Fruit fly (Drosophila melanogaster) whole organism, embryonic: ENCODE results near the gene da.

Experiments used
- ATbp ChIP-seq: fragments of 200-800 bp; sonication (Bioruptor generic); optimal IDR thresholded peaks from 2 replicates; lab custom pipeline; 2017; ENCODE audit warnings: missing biosample characterization, mild to moderate bottlenecking, missing genetic modification characterization, missing genetic modification reagents
- Antp ChIP-seq: fragments of 200-800 bp; sonication (Bioruptor generic); optimal IDR thresholded peaks from 3 replicates; lab custom pipeline; 2016; ENCODE audit warnings: missing biosample characterization, missing genetic modification characterization
- Atf3 ChIP-seq: fragments of 200-800 bp; sonication (Bioruptor generic); optimal IDR thresholded peaks from 3 replicates; lab custom pipeline; 2016; ENCODE audit warnings: missing biosample characterization, missing genetic modification characterization
- Bdp1 ChIP-seq: fragments of 200-800 bp; sonication (Bioruptor generic); optimal IDR thresholded peaks from 3 replicates; lab custom pipeline; 2016; ENCODE audit warnings: missing biosample characterization, missing genetic modification characterization
- CG10431 ChIP-seq: fragments of 200-800 bp; sonication (Bioruptor generic); optimal IDR thresholded peaks from 3 replicates; lab custom pipeline; 2018; ENCODE audit warnings: missing biosample characterization, mild to moderate bottlenecking, missing genetic modification characterization
- CG10543 ChIP-seq: fragments of 200-800 bp; sonication (Bioruptor generic); optimal IDR thresholded peaks from 3 replicates; lab custom pipeline; 2017; ENCODE audit warnings: missing biosample characterization, mild to moderate bottlenecking, missing genetic modification characterization, moderate library complexity
- CG10959 ChIP-seq: fragments of 200-800 bp; sonication (Bioruptor generic); IDR thresholded peaks from 2 replicates; pipeline ENCODE4 v1.3.6; 2022; ENCODE audit warnings: missing biosample characterization, missing genetic modification characterization
- CG11398 ChIP-seq: fragments of 200-800 bp; sonication (Bioruptor generic); optimal IDR thresholded peaks from 2 replicates; lab custom pipeline; 2016; ENCODE audit warnings: missing biosample characterization, missing genetic modification characterization
- CG12744 ChIP-seq: fragments of 200-800 bp; sonication (Bioruptor generic); optimal IDR thresholded peaks from 2 replicates; lab custom pipeline; 2016; ENCODE audit warnings: missing biosample characterization, missing genetic modification characterization
- CG14667 ChIP-seq: fragments of 200-800 bp; sonication (Bioruptor generic); IDR thresholded peaks from 2 replicates; pipeline ENCODE4 v1.3.6; 2022; ENCODE audit warnings: missing biosample characterization, missing genetic modification characterization
- CG15073 ChIP-seq: fragments of 200-800 bp; sonication (Bioruptor generic); optimal IDR thresholded peaks from 2 replicates; lab custom pipeline; 2016; ENCODE audit warnings: missing biosample characterization, missing genetic modification characterization
- CG17328 ChIP-seq: fragments of 200-800 bp; sonication (Bioruptor generic); IDR thresholded peaks from 2 replicates; pipeline ENCODE4 v1.3.6; 2022; ENCODE audit warnings: missing biosample characterization, missing genetic modification characterization
- CG17802 ChIP-seq: fragments of 200-800 bp; sonication (Bioruptor generic); optimal IDR thresholded peaks from 2 replicates; lab custom pipeline; 2018; ENCODE audit warnings: missing biosample characterization, mild to moderate bottlenecking, missing genetic modification characterization, moderate library complexity
- CG4282 ChIP-seq: fragments of 200-800 bp; sonication (Bioruptor generic); optimal IDR thresholded peaks from 2 replicates; lab custom pipeline; 2016; ENCODE audit warnings: missing biosample characterization, missing genetic modification characterization
- CG5245 ChIP-seq: fragments of 200-800 bp; sonication (Bioruptor generic); optimal IDR thresholded peaks from 3 replicates; lab custom pipeline; 2016; ENCODE audit warnings: missing biosample characterization, missing genetic modification characterization
- CG7963 ChIP-seq: fragments of 200-800 bp; sonication (Bioruptor generic); IDR thresholded peaks from 3 replicates; pipeline ENCODE4 v1.3.6; 2022; ENCODE audit warnings: missing biosample characterization, missing genetic modification characterization; ENCODE audit not compliant: partially characterized antibody
- CG7987 ChIP-seq: fragments of 200-800 bp; sonication (Bioruptor generic); optimal IDR thresholded peaks from 2 replicates; lab custom pipeline; 2018; ENCODE audit warnings: missing biosample characterization, mild to moderate bottlenecking, missing genetic modification characterization, moderate library complexity
- CG9797 ChIP-seq: fragments of 200-800 bp; sonication (Bioruptor generic); optimal IDR thresholded peaks from 3 replicates; lab custom pipeline; 2018; ENCODE audit warnings: missing biosample characterization, mild to moderate bottlenecking, missing genetic modification characterization
- CHES-1-like ChIP-seq: fragments of 200-800 bp; sonication (Bioruptor generic); optimal IDR thresholded peaks from 2 replicates; lab custom pipeline; 2016; ENCODE audit warnings: missing biosample characterization, missing genetic modification characterization
- CkIIα-i1 ChIP-seq: fragments of 200-800 bp; sonication (Bioruptor generic); IDR thresholded peaks from 2 replicates; pipeline ENCODE4 v1.3.6; 2022; ENCODE audit warnings: missing biosample characterization, missing genetic modification characterization
- CrebB ChIP-seq: fragments of 200-800 bp; sonication (Bioruptor generic); optimal IDR thresholded peaks from 3 replicates; lab custom pipeline; 2018; ENCODE audit warnings: missing biosample characterization, mild to moderate bottlenecking, missing genetic modification characterization
- Dbx ChIP-seq: fragments of 200-800 bp; sonication (Bioruptor generic); IDR thresholded peaks from 3 replicates; pipeline ENCODE4 v1.3.6; 2022; ENCODE audit warnings: missing biosample characterization, missing genetic modification characterization
- Doc3 ChIP-seq: fragments of 200-800 bp; sonication (Bioruptor generic); IDR thresholded peaks from 3 replicates; pipeline ENCODE4 v1.3.6; 2022; ENCODE audit warnings: missing biosample characterization, missing genetic modification characterization; ENCODE audit not compliant: partially characterized antibody
- Gug ChIP-seq: fragments of 200-800 bp; sonication (Bioruptor generic); IDR thresholded peaks from 4 replicates; pipeline ENCODE4 v1.3.6; 2022; ENCODE audit warnings: missing biosample characterization, missing genetic modification characterization
- HHEX ChIP-seq: fragments of 200-800 bp; sonication (Bioruptor generic); optimal IDR thresholded peaks from 3 replicates; lab custom pipeline; 2017; ENCODE audit warnings: missing biosample characterization, mild to moderate bottlenecking, missing genetic modification characterization, missing genetic modification reagents
- HLHmδ ChIP-seq: fragments of 200-800 bp; sonication (Bioruptor generic); optimal IDR thresholded peaks from 2 replicates; lab custom pipeline; 2018; ENCODE audit warnings: missing biosample characterization, mild to moderate bottlenecking, missing genetic modification characterization, moderate library complexity
- Hand ChIP-seq: fragments of 200-800 bp; sonication (Bioruptor generic); optimal IDR thresholded peaks from 2 replicates; lab custom pipeline; 2017; ENCODE audit warnings: mild to moderate bottlenecking, missing biosample characterization, missing genetic modification reagents, missing genetic modification characterization
- Mes4 ChIP-seq: fragments of 200-800 bp; sonication (Bioruptor generic); optimal IDR thresholded peaks from 2 replicates; lab custom pipeline; 2016; ENCODE audit warnings: missing biosample characterization, missing genetic modification characterization
- Nf-YB ChIP-seq: fragments of 200-800 bp; sonication (Bioruptor generic); optimal IDR thresholded peaks from 3 replicates; lab custom pipeline; 2019; ENCODE audit warnings: missing biosample characterization, mild to moderate bottlenecking, missing genetic modification characterization, moderate library complexity
- Oaz ChIP-seq: fragments of 200-800 bp; sonication (Bioruptor generic); IDR thresholded peaks from 2 replicates; pipeline ENCODE4 v1.3.6; 2022; ENCODE audit warnings: missing biosample characterization, missing genetic modification characterization
- Sox102F ChIP-seq: fragments of 200-800 bp; sonication (Bioruptor generic); optimal IDR thresholded peaks from 2 replicates; lab custom pipeline; 2018; ENCODE audit warnings: missing biosample characterization, mild to moderate bottlenecking, missing genetic modification characterization, moderate library complexity
- cg ChIP-seq: fragments of 200-800 bp; sonication (Bioruptor generic); optimal IDR thresholded peaks from 3 replicates; lab custom pipeline; 2019; ENCODE audit warnings: missing biosample characterization, mild to moderate bottlenecking, missing genetic modification characterization, moderate library complexity
- eyg ChIP-seq: fragments of 200-800 bp; sonication (Bioruptor generic); optimal IDR thresholded peaks from 3 replicates; lab custom pipeline; 2016; ENCODE audit warnings: missing biosample characterization, missing genetic modification characterization
- gfzf ChIP-seq: fragments of 200-800 bp; sonication (Bioruptor generic); optimal IDR thresholded peaks from 2 replicates; lab custom pipeline; 2016; ENCODE audit warnings: missing biosample characterization, mild to moderate bottlenecking, missing genetic modification characterization, moderate library complexity
- gro ChIP-seq: fragments of 200-800 bp; sonication (Bioruptor generic); optimal IDR thresholded peaks from 2 replicates; lab custom pipeline; 2016; ENCODE audit warnings: missing biosample characterization, missing genetic modification characterization
- h ChIP-seq: fragments of >200 bp; optimal IDR thresholded peaks from 2 replicates; lab custom pipeline; 2017
- lbe ChIP-seq: fragments of 200-800 bp; sonication (Bioruptor generic); optimal IDR thresholded peaks from 2 replicates; lab custom pipeline; 2016; ENCODE audit warnings: missing biosample characterization, mild to moderate bottlenecking, missing genetic modification characterization
- mirr ChIP-seq: fragments of 200-800 bp; sonication (Bioruptor generic); optimal IDR thresholded peaks from 3 replicates; lab custom pipeline; 2018; ENCODE audit warnings: missing biosample characterization, mild to moderate bottlenecking, missing genetic modification characterization
- nau ChIP-seq: fragments of 200-800 bp; sonication (Bioruptor generic); optimal IDR thresholded peaks from 3 replicates; lab custom pipeline; 2017; ENCODE audit warnings: missing biosample characterization, mild to moderate bottlenecking, missing genetic modification characterization, missing genetic modification reagents
- nerfin-2 ChIP-seq: fragments of 200-800 bp; sonication (Bioruptor generic); IDR thresholded peaks from 2 replicates; pipeline ENCODE4 v1.3.6; 2022; ENCODE audit warnings: missing biosample characterization, missing genetic modification characterization; ENCODE audit not compliant: partially characterized antibody
- rib ChIP-seq: fragments of 200-800 bp; sonication (Bioruptor generic); IDR thresholded peaks from 2 replicates; pipeline ENCODE4 v1.3.6; 2022; ENCODE audit warnings: missing biosample characterization, missing genetic modification characterization
- row ChIP-seq: fragments of 200-800 bp; sonication (Bioruptor generic); IDR thresholded peaks from 3 replicates; pipeline ENCODE4 v1.3.6; 2022; ENCODE audit warnings: missing biosample characterization, missing genetic modification characterization
- sim ChIP-seq: fragments of 200-800 bp; sonication (Bioruptor generic); IDR thresholded peaks from 2 replicates; pipeline ENCODE4 v1.3.6; 2022; ENCODE audit warnings: missing biosample characterization, missing genetic modification characterization
- sna ChIP-seq: fragments of 200-800 bp; sonication (Bioruptor generic); IDR thresholded peaks from 2 replicates; pipeline ENCODE4 v1.3.6; 2022; ENCODE audit warnings: missing biosample characterization, missing genetic modification characterization; ENCODE audit not compliant: partially characterized antibody
- ssp ChIP-seq: fragments of 200-800 bp; sonication (Bioruptor generic); IDR thresholded peaks from 2 replicates; pipeline ENCODE4 v1.3.6; 2022; ENCODE audit warnings: missing biosample characterization, missing genetic modification characterization
- tna ChIP-seq: fragments of 200-800 bp; sonication (Bioruptor generic); IDR thresholded peaks from 2 replicates; pipeline ENCODE4 v1.3.6; 2022; ENCODE audit warnings: missing biosample characterization, missing genetic modification characterization; ENCODE audit not compliant: partially characterized antibody
- trh ChIP-seq: fragments of 200-800 bp; sonication (Bioruptor generic); optimal IDR thresholded peaks from 2 replicates; lab custom pipeline; 2016; ENCODE audit warnings: missing biosample characterization, missing genetic modification characterization
- vnd ChIP-seq: fragments of 200-800 bp; sonication (Bioruptor generic); IDR thresholded peaks from 3 replicates; pipeline ENCODE4 v1.3.6; 2022; ENCODE audit warnings: missing biosample characterization, missing genetic modification characterization; ENCODE audit not compliant: partially characterized antibody
- vvl ChIP-seq: fragments of 200-800 bp; sonication (Bioruptor generic); IDR thresholded peaks from 2 replicates; pipeline ENCODE4 v1.3.6; 2022; ENCODE audit warnings: missing biosample characterization, missing genetic modification characterization
- wor ChIP-seq: fragments of 200-800 bp; sonication (Bioruptor generic); IDR thresholded peaks from 2 replicates; pipeline ENCODE4 v1.3.6; 2022; ENCODE audit warnings: missing biosample characterization, missing genetic modification characterization

da gene

dm6 chr2L:10375464-10376236 is 12.3 kb upstream of the da start, which contains the start of the genes CG33303 and dpr19 (continued):
- TF ChIP-seq vnd (GFP tag; lab: Robert Waterston, UW): no peak
- TF ChIP-seq CG4282 (GFP tag; lab: Kevin White, UChicago): no peak
- no peak for TF ChIP-seq mirr (GFP tag; lab: Kevin White, UChicago)
- no peak for TF ChIP-seq cg (GFP tag; lab: Kevin White, UChicago)
- peak; percentile 29 for TF ChIP-seq CrebB
- TF ChIP-seq Mes4 (GFP tag; lab: Kevin White, UChicago): no peak
- TF ChIP-seq Hand (GFP tag; lab: Kevin White, UChicago): peak; percentile 31
- no peak for TF ChIP-seq sna (GFP tag; lab: Robert Waterston, UW)
- no peak for TF ChIP-seq CkIIα-i1
- TF ChIP-seq Gug (GFP tag; lab: Robert Waterston, UW): no peak
- TF ChIP-seq CG7963 (GFP tag; lab: Robert Waterston, UW): no peak
- no peak for TF ChIP-seq eyg (GFP tag; lab: Kevin White, UChicago)
- peak; percentile 80 for TF ChIP-seq CG9797 (GFP tag; lab: Kevin White, UChicago)
- peak; percentile 13 for TF ChIP-seq CG7987 (GFP tag; lab: Kevin White, UChicago)
- no peak for TF ChIP-seq CG10959
- TF ChIP-seq Antp (GFP tag; lab: Kevin White, UChicago): no peak
- no peak for TF ChIP-seq Doc3 (GFP tag; lab: Robert Waterston, UW)
- peak; percentile 79 for TF ChIP-seq CG17328 (GFP tag; lab: Robert Waterston, UW)
- TF ChIP-seq Oaz (GFP tag; lab: Robert Waterston, UW): no peak
- TF ChIP-seq HHEX (GFP tag; lab: Kevin White, UChicago): peak; percentile 71
- TF ChIP-seq tna (GFP tag; lab: Robert Waterston, UW): no peak
- TF ChIP-seq ssp (GFP tag; lab: Robert Waterston, UW): peak; percentile 60; the same call in 1 of the 2 replicates
- TF ChIP-seq lbe (GFP tag; lab: Kevin White, UChicago): peak; percentile 39
- no peak for TF ChIP-seq HLHmδ (GFP tag; lab: Kevin White, UChicago)
- 0 out of 2 replicates have a peak, but pooled peaks have one; percentile 45 for TF ChIP-seq sim (GFP tag; lab: Robert Waterston, UW)
- no peak for TF ChIP-seq CG12744 (GFP tag; lab: Kevin White, UChicago)
- no peak for TF ChIP-seq h (lab: Kevin White, UChicago)
- TF ChIP-seq CG10431 (GFP tag; lab: Kevin White, UChicago): peak; percentile 46
- TF ChIP-seq ATbp (GFP tag; lab: Kevin White, UChicago): peak; percentile 71
- no peak for TF ChIP-seq Atf3
- no peak for TF ChIP-seq CG10543
- peak; percentile 83 for TF ChIP-seq vvl
- peak; percentile 78 for TF ChIP-seq gfzf (GFP tag; lab: Kevin White, UChicago)
- TF ChIP-seq wor (GFP tag; lab: Robert Waterston, UW): no peak
- TF ChIP-seq row (GFP tag; lab: Robert Waterston, UW): peak; percentile 83
- TF ChIP-seq trh (GFP tag; lab: Kevin White, UChicago): peak; percentile 19
- TF ChIP-seq CG15073 (GFP tag; lab: Kevin White, UChicago): no peak
- TF ChIP-seq Nf-YB (GFP tag; lab: Kevin White, UChicago): peak; percentile 49
- TF ChIP-seq CG17802: peak; percentile 18
- TF ChIP-seq CG5245 (GFP tag; lab: Kevin White, UChicago): no peak
- no peak for TF ChIP-seq nau
- TF ChIP-seq nerfin-2 (GFP tag; lab: Robert Waterston, UW): no peak
- TF ChIP-seq Bdp1 (GFP tag; lab: Kevin White, UChicago): no peak
- TF ChIP-seq Sox102F (GFP tag; lab: Kevin White, UChicago): no peak
- no peak for TF ChIP-seq rib
- no peak; the same call in 1 of the 2 replicates for TF ChIP-seq CG14667 (GFP tag; lab: Robert Waterston, UW)
- no peak for TF ChIP-seq CG11398
- no peak for TF ChIP-seq CHES-1-like (GFP tag; lab: Kevin White, UChicago)
- TF ChIP-seq gro: peak; percentile 50
- peak; percentile 65; the same call in 2 of the 3 replicates for TF ChIP-seq Dbx (GFP tag; lab: Robert Waterston, UW)
